Worm (Caenorhabditis elegans) whole organism, young adult: ENCODE measurements around the gene srsx-33.

ENCODE experiments used
- B0035.1 ChIP-seq: sonication (generic microtip); optimal IDR thresholded peaks from 2 replicates; lab custom pipeline; 2016; ENCODE audit warnings: missing genetic modification characterization, mild to moderate bottlenecking, missing compliant biosample characterization, missing genotype, missing genetic modification reagents
- D2030.7 ChIP-seq: fragments of 200-800 bp; sonication (Bioruptor generic); IDR thresholded peaks from 2 replicates; pipeline ENCODE4 v1.3.6; 2022; ENCODE audit warnings: missing genetic modification reagents, missing genetic modification characterization, missing compliant biosample characterization
- F33H1.4 ChIP-seq: fragments of 200-800 bp; sonication (Bioruptor generic); IDR thresholded peaks from 2 replicates; pipeline ENCODE4 v1.3.6; 2022; ENCODE audit warnings: missing genetic modification reagents, missing genetic modification characterization, missing compliant biosample characterization
- F37B4.10 ChIP-seq: fragments of 200-800 bp; sonication (Bioruptor generic); IDR thresholded peaks from 2 replicates; pipeline ENCODE4 v1.3.6; 2022; ENCODE audit warnings: missing genetic modification characterization, missing compliant biosample characterization
- F57A8.1 ChIP-seq: fragments of 200-800 bp; sonication (Bioruptor generic); optimal IDR thresholded peaks from 2 replicates; lab custom pipeline; 2018; ENCODE audit warnings: mild to moderate bottlenecking, missing genetic modification characterization, moderate library complexity, missing compliant biosample characterization
- K11D2.4 ChIP-seq: fragments of 200-800 bp; sonication (Bioruptor generic); IDR thresholded peaks from 2 replicates; pipeline ENCODE4 v1.3.6; 2022; ENCODE audit warnings: missing genetic modification reagents, missing genetic modification characterization, missing compliant biosample characterization
- T26A5.8 ChIP-seq: sonication (generic microtip); optimal IDR thresholded peaks from 2 replicates; lab custom pipeline; 2016; ENCODE audit warnings: missing genetic modification characterization, missing compliant biosample characterization
- attf-3 ChIP-seq: fragments of 200-800 bp; sonication (Bioruptor generic); conservative IDR thresholded peaks from 2 replicates; pipeline ENCODE4 v1.3.6; 2022; ENCODE audit warnings: missing genetic modification reagents, missing genetic modification characterization, missing compliant biosample characterization
- bed-1 ChIP-seq: fragments of 200-800 bp; sonication (Bioruptor generic); IDR thresholded peaks from 2 replicates; pipeline ENCODE4 v1.3.6; 2022; ENCODE audit warnings: missing genetic modification reagents, missing genetic modification characterization, missing compliant biosample characterization
- cebp-1 ChIP-seq, 2 experiments: fragments of 200-800 bp in 1 of 2; sonication (Bioruptor generic) in 1 of 2; sonication (generic microtip) in 1 of 2; IDR thresholded peaks in 1 of 2; optimal IDR thresholded peaks in 1 of 2; 2 replicates each; pipeline versions ENCODE4 v1.3.6 to Lab custom; 2017 to 2022; ENCODE audit warnings: missing compliant biosample characterization in 2 of 2, missing genetic modification characterization in 2 of 2, mild to moderate bottlenecking in 1 of 2, missing genetic modification reagents in 1 of 2, moderate library complexity in 1 of 2
- ceh-27 ChIP-seq: fragments of 200-800 bp; sonication (Bioruptor generic); optimal IDR thresholded peaks from 2 replicates; lab custom pipeline; 2018; ENCODE audit warnings: mild to moderate bottlenecking, missing genetic modification characterization, moderate library complexity, missing compliant biosample characterization
- ceh-79 ChIP-seq: sonication (generic microtip); optimal IDR thresholded peaks from 2 replicates; lab custom pipeline; 2017; ENCODE audit warnings: mild to moderate bottlenecking, missing genetic modification characterization, missing compliant biosample characterization
- chd-7 ChIP-seq: sonication (generic microtip); optimal IDR thresholded peaks from 2 replicates; lab custom pipeline; 2016; ENCODE audit warnings: mild to moderate bottlenecking, missing genetic modification characterization, moderate library complexity, missing compliant biosample characterization
- dox-1 ChIP-seq: fragments of 200-800 bp; sonication (Bioruptor generic); IDR thresholded peaks from 2 replicates; pipeline ENCODE4 v1.3.6; 2022; ENCODE audit warnings: missing genetic modification reagents, missing genetic modification characterization, missing compliant biosample characterization
- egrh-3 ChIP-seq: fragments of 200-800 bp; sonication (Bioruptor generic); IDR thresholded peaks from 2 replicates; pipeline ENCODE4 v1.3.6; 2022; ENCODE audit warnings: missing genetic modification reagents, missing genetic modification characterization, missing compliant biosample characterization
- ekl-4 ChIP-seq: fragments of 200-800 bp; sonication (Bioruptor generic); IDR thresholded peaks from 2 replicates; pipeline ENCODE4 v1.3.6; 2022; ENCODE audit warnings: missing genetic modification reagents, missing genetic modification characterization, missing compliant biosample characterization
- ets-4 ChIP-seq: fragments of 200-800 bp; sonication (Bioruptor generic); optimal IDR thresholded peaks from 2 replicates; lab custom pipeline; 2018; ENCODE audit warnings: mild to moderate bottlenecking, missing genetic modification characterization, missing compliant biosample characterization
- hrde-1 ChIP-seq: sonication (generic microtip); optimal IDR thresholded peaks from 2 replicates; lab custom pipeline; 2016; ENCODE audit warnings: missing genetic modification characterization, mild to moderate bottlenecking, missing compliant biosample characterization, moderate library complexity, missing genotype, missing genetic modification reagents, borderline replicate concordance
- lin-40 ChIP-seq: sonication (generic microtip); optimal IDR thresholded peaks from 2 replicates; lab custom pipeline; 2016; ENCODE audit warnings: missing genetic modification characterization, mild to moderate bottlenecking, missing compliant biosample characterization, missing genotype, missing genetic modification reagents
- madf-8 ChIP-seq: fragments of 200-800 bp; sonication (Bioruptor generic); conservative IDR thresholded peaks from 2 replicates; pipeline ENCODE4 v1.3.6; 2022; ENCODE audit warnings: missing genetic modification reagents, missing genetic modification characterization, missing compliant biosample characterization
- mes-4 ChIP-seq: sonication (generic microtip); optimal IDR thresholded peaks from 2 replicates; lab custom pipeline; 2016; ENCODE audit warnings: missing genotype, missing genetic modification characterization, missing compliant biosample characterization
- mxl-1 ChIP-seq: sonication (generic microtip); optimal IDR thresholded peaks from 2 replicates; lab custom pipeline; 2016; ENCODE audit warnings: missing genetic modification characterization, missing compliant biosample characterization
- nfyb-1 ChIP-seq: fragments of 200-800 bp; sonication (Bioruptor generic); IDR thresholded peaks from 2 replicates; pipeline ENCODE4 v1.3.6; 2022; ENCODE audit warnings: missing genetic modification reagents, missing genetic modification characterization, missing compliant biosample characterization
- nhr-120 ChIP-seq: fragments of 200-800 bp; sonication (Bioruptor generic); IDR thresholded peaks from 2 replicates; pipeline ENCODE4 v1.3.6; 2022; ENCODE audit warnings: missing genetic modification characterization, missing compliant biosample characterization
- nhr-27 ChIP-seq: fragments of 200-800 bp; sonication (Bioruptor generic); optimal IDR thresholded peaks from 2 replicates; lab custom pipeline; 2018; ENCODE audit warnings: mild to moderate bottlenecking, missing genetic modification characterization, moderate library complexity, missing compliant biosample characterization
- nhr-80 ChIP-seq: sonication (generic microtip); optimal IDR thresholded peaks from 2 replicates; lab custom pipeline; 2016; ENCODE audit warnings: missing genetic modification characterization, missing compliant biosample characterization
- nhr-90 ChIP-seq: sonication (generic microtip); optimal IDR thresholded peaks from 2 replicates; lab custom pipeline; 2016; ENCODE audit warnings: missing genotype, mild to moderate bottlenecking, missing genetic modification characterization, missing compliant biosample characterization
- rcor-1 ChIP-seq: fragments of 200-800 bp; sonication (Bioruptor generic); IDR thresholded peaks from 2 replicates; pipeline ENCODE4 v1.3.6; 2022; ENCODE audit warnings: missing genetic modification reagents, missing genetic modification characterization, missing compliant biosample characterization
- rpc-1 ChIP-seq, 2 experiments: fragments of 150-350 bp in 1 of 2; sonication (generic microtip) in 1 of 2; optimal IDR thresholded peaks; 2 replicates each; lab custom pipeline; 2014 to 2018; ENCODE audit warnings: missing biosample characterization in 1 of 2, missing genetic modification characterization in 1 of 2, missing genetic modification reagents in 1 of 2, missing genotype in 1 of 2
- snpc-1.1 ChIP-seq: sonication (generic microtip); optimal IDR thresholded peaks from 2 replicates; lab custom pipeline; 2017; ENCODE audit warnings: missing genetic modification characterization, mild to moderate bottlenecking, missing compliant biosample characterization, antibody characterized with exemption, moderate library complexity, missing genotype, missing genetic modification reagents; ENCODE audit not compliant: insufficient read depth
- tbx-9 ChIP-seq: sonication (generic microtip); optimal IDR thresholded peaks from 2 replicates; lab custom pipeline; 2016; ENCODE audit warnings: borderline replicate concordance, missing genetic modification characterization, inconsistent platforms, missing compliant biosample characterization
- tlf-1 ChIP-seq: fragments of 200-800 bp; sonication (Bioruptor generic); optimal IDR thresholded peaks from 2 replicates; lab custom pipeline; 2018; ENCODE audit warnings: mild to moderate bottlenecking, missing genetic modification characterization, missing compliant biosample characterization
- zfh-2 ChIP-seq: fragments of 200-800 bp; sonication (Bioruptor generic); conservative IDR thresholded peaks from 2 replicates; pipeline ENCODE4 v1.3.6; 2022; ENCODE audit warnings: missing genetic modification reagents, missing genetic modification characterization, missing compliant biosample characterization
- ztf-6 ChIP-seq: fragments of 200-800 bp; sonication (Bioruptor generic); IDR thresholded peaks from 2 replicates; pipeline ENCODE4 v1.3.6; 2022; ENCODE audit warnings: missing genetic modification reagents, missing genetic modification characterization, missing compliant biosample characterization

The srsx-33 gene

ce11 chrV:11279564-11279963, 27.2 kb upstream of the srsx-33 start (continued):
- TF ChIP-seq ztf-6 (no peak), chd-7 (tag; lab: Kevin White, UChicago) (no peak), ceh-79 (tag; lab: Kevin White, UChicago) (no peak), rpc-1 (optimal IDR thresholded peaks at IDR 0.05; lab: Kevin White, UChicago) (no peak), rpc-1 (tag; optimal IDR thresholded peaks at IDR 0.05; lab: Kevin White, UChicago) (no peak), mes-4 (tag; lab: Kevin White, UChicago) (no peak), bed-1 (GFP tag; lab: Robert Waterston, UW) (no peak), T26A5.8 (tag; lab: Kevin White, UChicago) (no peak), zfh-2 (GFP tag; lab: Robert Waterston, UW) (no peak), madf-8 (peak; percentile 81), F33H1.4 (GFP tag; lab: Robert Waterston, UW) (peak; percentile 95), K11D2.4 (GFP tag; lab: Robert Waterston, UW) (no peak), ekl-4 (GFP tag; lab: Robert Waterston, UW) (no peak), hrde-1 (tag; lab: Kevin White, UChicago) (no peak)

DNA sequence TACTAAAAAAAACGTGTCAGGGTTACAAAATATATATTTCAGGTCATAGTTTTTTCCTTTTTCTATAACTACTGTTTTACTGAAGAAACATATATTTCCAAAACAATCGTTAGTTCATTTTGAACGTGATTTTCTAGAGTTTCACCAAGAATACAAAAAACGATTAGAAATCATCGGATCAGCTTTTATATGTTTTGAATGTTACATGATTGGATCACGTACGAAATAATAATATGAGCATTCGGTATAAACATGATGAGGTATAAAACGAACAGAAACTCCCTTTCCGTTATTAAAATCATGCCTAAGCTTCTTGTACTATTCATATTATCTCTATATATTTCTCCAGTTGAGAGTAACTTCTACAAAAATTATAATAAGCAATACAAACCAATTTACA, 20.5 kb upstream of the srsx-33 start, which contains the start of gene clec-223:
clec-223 (plus strand) TSS at position 301 of the 400 bp plus-strand sequence.
- TF ChIP-seq lin-40 (tag; lab: Kevin White, UChicago): no peak
- no peak for TF ChIP-seq attf-3
- TF ChIP-seq F37B4.10 (GFP tag; lab: Robert Waterston, UW): no peak
- TF ChIP-seq ceh-79 (tag; lab: Kevin White, UChicago): no peak
- TF ChIP-seq F33H1.4 (GFP tag; lab: Robert Waterston, UW): no peak
- no peak for TF ChIP-seq tbx-9
- TF ChIP-seq dox-1 (GFP tag; lab: Robert Waterston, UW): no peak
- TF ChIP-seq D2030.7: no peak
- TF ChIP-seq madf-8: no peak
- no peak for TF ChIP-seq B0035.1
- TF ChIP-seq tlf-1 (GFP tag; lab: Kevin White, UChicago): no peak
- TF ChIP-seq cebp-1 (GFP tag; IDR thresholded peaks at IDR 0.05; lab: Robert Waterston, UW): no peak
- no peak for TF ChIP-seq cebp-1 (tag; optimal IDR thresholded peaks at IDR 0.05; lab: Kevin White, UChicago)
- TF ChIP-seq nhr-120 (GFP tag; lab: Robert Waterston, UW): no peak
- no peak for TF ChIP-seq ets-4 (GFP tag; lab: Kevin White, UChicago)

DNA sequence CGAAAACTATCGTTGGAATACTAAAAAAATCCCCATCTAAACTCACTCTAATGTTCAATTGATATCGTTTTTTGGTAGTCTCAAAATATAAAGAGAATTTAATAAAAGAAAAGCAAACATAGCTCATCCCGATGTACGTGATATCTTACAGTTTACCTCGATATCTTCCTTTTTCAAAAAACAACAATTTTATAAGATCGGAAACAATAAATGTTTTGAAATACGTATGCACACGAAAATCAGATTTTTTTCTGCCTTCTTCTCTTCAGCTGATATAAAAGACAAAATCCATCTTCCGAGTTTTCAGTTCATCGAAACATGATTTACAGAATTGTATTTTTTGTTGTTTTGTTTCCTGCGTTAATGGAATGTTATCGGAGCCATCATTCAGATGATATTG, 18.7 kb upstream of the srsx-33 start, which contains the start of gene clec-222:
clec-222 (plus strand) TSS at position 301 of the 400 bp plus-strand sequence.
- TF ChIP-seq nhr-80 (tag; lab: Kevin White, UChicago) (no peak), ceh-27 (GFP tag; lab: Kevin White, UChicago) (no peak), nhr-27 (tag; lab: Kevin White, UChicago) (no peak), rcor-1 (GFP tag; lab: Robert Waterston, UW) (no peak), F57A8.1 (GFP tag; lab: Kevin White, UChicago) (no peak), nfyb-1 (no peak), ztf-6 (no peak), snpc-1.1 (no peak), ceh-79 (tag; lab: Kevin White, UChicago) (no peak), B0035.1 (no peak), nhr-120 (GFP tag; lab: Robert Waterston, UW) (no peak), nhr-90 (tag; lab: Kevin White, UChicago) (no peak), mxl-1 (tag; lab: Kevin White, UChicago) (no peak), egrh-3 (GFP tag; lab: Robert Waterston, UW) (no peak)
